Worm (Caenorhabditis elegans) whole organism, L2 larva: ENCODE measurements around the gene acs-17.

Experiments used
- C34F6.9 ChIP-seq: fragments of 150-350 bp; optimal IDR thresholded peaks from 2 replicates; lab custom pipeline; 2014; ENCODE audit warnings: missing biosample characterization, missing genetic modification characterization
- F13H6.1 ChIP-seq: sonication (generic microtip); optimal IDR thresholded peaks from 2 replicates; lab custom pipeline; 2016; ENCODE audit warnings: missing genetic modification characterization, missing compliant biosample characterization
- alr-1 ChIP-seq: fragments of 150-350 bp; optimal IDR thresholded peaks from 2 replicates; lab custom pipeline; 2014; ENCODE audit warnings: missing biosample characterization, missing genetic modification characterization
- aly-2 ChIP-seq: fragments of 150-350 bp; optimal IDR thresholded peaks from 2 replicates; lab custom pipeline; 2014; ENCODE audit warnings: missing biosample characterization, missing genetic modification characterization
- ama-1 ChIP-seq: fragments of 150-350 bp; optimal IDR thresholded peaks from 2 replicates; lab custom pipeline; 2018; ENCODE audit warnings: inconsistent platforms
- blmp-1 ChIP-seq: sonication (generic microtip); optimal IDR thresholded peaks from 2 replicates; lab custom pipeline; 2017; ENCODE audit warnings: missing genetic modification characterization, mild to moderate bottlenecking, missing compliant biosample characterization, antibody characterized with exemption, moderate library complexity; ENCODE audit not compliant: insufficient read depth
- ceh-16 ChIP-seq: fragments of 150-350 bp; optimal IDR thresholded peaks from 2 replicates; lab custom pipeline; 2014; ENCODE audit warnings: missing biosample characterization, missing genetic modification characterization
- crh-2 ChIP-seq: sonication (generic microtip); optimal IDR thresholded peaks from 2 replicates; lab custom pipeline; 2017; ENCODE audit warnings: missing biosample characterization, missing genetic modification characterization
- dmd-4 ChIP-seq: sonication (generic microtip); optimal IDR thresholded peaks from 2 replicates; lab custom pipeline; 2017; ENCODE audit warnings: missing biosample characterization, missing genetic modification characterization
- egl-27 ChIP-seq: sonication (generic microtip); optimal IDR thresholded peaks from 3 replicates; lab custom pipeline; 2017; ENCODE audit warnings: missing biosample characterization, missing genetic modification reagents, missing genetic modification characterization
- elt-1 ChIP-seq: fragments of 150-350 bp; optimal IDR thresholded peaks from 2 replicates; lab custom pipeline; 2014; ENCODE audit warnings: missing biosample characterization, missing genetic modification characterization
- fos-1 ChIP-seq: fragments of 150-350 bp; optimal IDR thresholded peaks from 2 replicates; lab custom pipeline; 2014; ENCODE audit warnings: missing biosample characterization, missing genetic modification characterization
- gmeb-1 ChIP-seq: fragments of 150-350 bp; optimal IDR thresholded peaks from 2 replicates; lab custom pipeline; 2014; ENCODE audit warnings: missing biosample characterization, missing genetic modification characterization
- lin-13 ChIP-seq: fragments of 150-350 bp; optimal IDR thresholded peaks from 2 replicates; lab custom pipeline; 2014; ENCODE audit warnings: missing biosample characterization, missing genetic modification reagents, missing genetic modification characterization
- lin-39 ChIP-seq: fragments of 150-350 bp; optimal IDR thresholded peaks from 2 replicates; lab custom pipeline; 2014; ENCODE audit warnings: missing biosample characterization, missing genetic modification reagents, missing genetic modification characterization
- lsy-2 ChIP-seq, 2 experiments: fragments of 150-350 bp in 1 of 2; sonication (generic microtip) in 1 of 2; optimal IDR thresholded peaks; 2 replicates each; lab custom pipeline; 2014 to 2017; ENCODE audit warnings: missing biosample characterization in 2 of 2, missing genetic modification characterization in 2 of 2
- mab-5 ChIP-seq: fragments of 150-350 bp; optimal IDR thresholded peaks from 2 replicates; lab custom pipeline; 2014; ENCODE audit warnings: missing biosample characterization, missing genetic modification characterization
- mbf-1 ChIP-seq: sonication (generic microtip); optimal IDR thresholded peaks from 2 replicates; lab custom pipeline; 2017; ENCODE audit warnings: missing biosample characterization, missing genetic modification characterization
- mdl-1 ChIP-seq, 2 experiments: fragments of 150-350 bp in 1 of 2; sonication (generic microtip) in 1 of 2; optimal IDR thresholded peaks; 2 replicates each; lab custom pipeline; 2017; ENCODE audit warnings: missing biosample characterization in 2 of 2, missing genetic modification characterization in 2 of 2
- nhr-11 ChIP-seq: fragments of 150-350 bp; optimal IDR thresholded peaks from 2 replicates; lab custom pipeline; 2014; ENCODE audit warnings: missing biosample characterization, missing genetic modification characterization
- nhr-129 ChIP-seq: fragments of 150-350 bp; optimal IDR thresholded peaks from 2 replicates; lab custom pipeline; 2014; ENCODE audit warnings: missing biosample characterization, missing genetic modification characterization
- nhr-21 ChIP-seq: fragments of 150-350 bp; optimal IDR thresholded peaks from 2 replicates; lab custom pipeline; 2014; ENCODE audit warnings: missing biosample characterization, missing genetic modification characterization
- nhr-23 ChIP-seq: fragments of 150-350 bp; optimal IDR thresholded peaks from 2 replicates; lab custom pipeline; 2014; ENCODE audit warnings: missing biosample characterization, missing genetic modification reagents, missing genetic modification characterization
- nhr-237 ChIP-seq: fragments of 150-350 bp; optimal IDR thresholded peaks from 2 replicates; lab custom pipeline; 2014; ENCODE audit warnings: missing biosample characterization, missing genetic modification characterization
- nhr-6 ChIP-seq: fragments of 150-350 bp; optimal IDR thresholded peaks from 2 replicates; lab custom pipeline; 2014; ENCODE audit warnings: missing biosample characterization, missing genetic modification characterization
- nhr-77 ChIP-seq: fragments of 150-350 bp; optimal IDR thresholded peaks from 2 replicates; lab custom pipeline; 2014; ENCODE audit warnings: missing biosample characterization, missing genetic modification characterization
- sem-4 ChIP-seq: fragments of 150-350 bp; optimal IDR thresholded peaks from 2 replicates; lab custom pipeline; 2014; ENCODE audit warnings: missing biosample characterization, missing genetic modification reagents, missing genetic modification characterization
- skn-1 ChIP-seq: sonication (generic microtip); optimal IDR thresholded peaks from 2 replicates; lab custom pipeline; 2017; ENCODE audit warnings: missing biosample characterization, missing genetic modification characterization
- sma-3 ChIP-seq: sonication (generic microtip); optimal IDR thresholded peaks from 2 replicates; lab custom pipeline; 2016; ENCODE audit warnings: missing genetic modification reagents, missing genetic modification characterization, missing compliant biosample characterization
- snpc-4 ChIP-seq: fragments of 150-350 bp; optimal IDR thresholded peaks from 2 replicates; lab custom pipeline; 2014; ENCODE audit warnings: missing biosample characterization, missing genetic modification characterization
- unc-55 ChIP-seq: fragments of 150-350 bp; sonication (generic microtip); optimal IDR thresholded peaks from 3 replicates; lab custom pipeline; 2014; ENCODE audit warnings: missing biosample characterization, missing genetic modification reagents, missing genetic modification characterization
- zag-1 ChIP-seq: fragments of 150-350 bp; optimal IDR thresholded peaks from 2 replicates; lab custom pipeline; 2014; ENCODE audit warnings: missing biosample characterization, missing genetic modification characterization
- ztf-1 ChIP-seq: fragments of 200-800 bp; sonication (Bioruptor generic); conservative IDR thresholded peaks from 2 replicates; pipeline ENCODE4 v1.3.6; 2022; ENCODE audit warnings: missing genetic modification characterization, missing compliant biosample characterization
- ztf-11 ChIP-seq: sonication (generic microtip); optimal IDR thresholded peaks from 2 replicates; lab custom pipeline; 2017; ENCODE audit warnings: missing biosample characterization, missing genetic modification characterization
- ztf-4 ChIP-seq: fragments of 150-350 bp; optimal IDR thresholded peaks from 2 replicates; lab custom pipeline; 2014; ENCODE audit warnings: missing biosample characterization, missing genetic modification characterization

Gene acs-17

ce11 chrX:5904603-5905081, 39.7 kb downstream of the acs-17 start, which contains the start of gene nlp-49:
TSS of gene nlp-49 (plus strand) at chrX:5904653.
- TF ChIP-seq ztf-1 (GFP tag; lab: Robert Waterston, UW), result no peak
- no peak for TF ChIP-seq ama-1
- no peak for TF ChIP-seq dmd-4
- TF ChIP-seq ztf-11 (tag; lab: Kevin White, UChicago), result no peak
- no peak for TF ChIP-seq mdl-1 (tag; optimal IDR thresholded peaks at IDR 0.05; lab: Kevin White, UChicago)
- no peak for TF ChIP-seq blmp-1 (tag; lab: Kevin White, UChicago)
- no peak for TF ChIP-seq lin-39 (tag; lab: Kevin White, UChicago)
- TF ChIP-seq gmeb-1, result no peak
- no peak for TF ChIP-seq F13H6.1 (tag; lab: Kevin White, UChicago)
- no peak for TF ChIP-seq fos-1
- no peak for TF ChIP-seq unc-55 (GFP tag; lab: Kevin White, UChicago)
- TF ChIP-seq lsy-2 (tag; optimal IDR thresholded peaks at IDR 0.05; lab: Kevin White, UChicago), result no peak
- TF ChIP-seq crh-2, result no peak
- TF ChIP-seq nhr-11, result no peak
- TF ChIP-seq sma-3 (GFP tag; lab: Kevin White, UChicago), result no peak
- no peak for TF ChIP-seq nhr-77 (tag; lab: Kevin White, UChicago)
- TF ChIP-seq sem-4 (tag; lab: Kevin White, UChicago), result no peak
- TF ChIP-seq, all 48 proteins: peak for 0

- TF ChIP-seq mab-5 (tag; lab: Kevin White, UChicago) (no peak), unc-55 (GFP tag; lab: Kevin White, UChicago) (no peak), nhr-129 (tag; lab: Kevin White, UChicago) (no peak), ztf-1 (GFP tag; lab: Robert Waterston, UW) (no peak), alr-1 (tag; lab: Kevin White, UChicago) (no peak), nhr-21 (no peak), dmd-4 (no peak), elt-1 (no peak), zag-1 (no peak), nhr-6 (tag; lab: Kevin White, UChicago) (no peak)
- TF ChIP-seq, all 48 proteins: peak for 0
Observed at ce11 chrX:5903896-5904295, 40.4 kb downstream of the acs-17 start.

DNA sequence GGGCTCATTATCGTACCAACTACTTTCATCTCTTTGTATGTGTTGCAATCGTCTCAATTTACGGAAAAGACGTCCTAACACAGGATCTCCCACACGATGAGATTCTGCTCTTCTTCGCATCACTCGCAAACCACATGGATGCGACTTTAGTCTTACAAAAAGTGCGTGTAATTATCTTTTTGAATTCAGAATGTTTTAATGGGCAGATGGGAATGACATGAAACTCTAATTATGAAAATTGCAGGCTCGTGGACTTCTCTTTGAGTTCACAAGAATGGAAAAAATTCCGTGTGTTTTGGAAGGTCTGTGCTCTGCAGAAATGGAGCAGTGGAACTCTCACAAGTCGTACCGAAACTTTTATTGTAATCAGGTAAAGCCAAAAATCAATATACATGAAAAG, 42.8 kb downstream of the acs-17 start:
- TF ChIP-seq sma-3 (GFP tag; lab: Kevin White, UChicago), result no peak
- TF ChIP-seq ceh-16 (tag; lab: Kevin White, UChicago), result no peak
- TF ChIP-seq nhr-23 (tag; lab: Kevin White, UChicago), result no peak
- TF ChIP-seq snpc-4 (tag; lab: Kevin White, UChicago), result no peak
- TF ChIP-seq nhr-11, result no peak
- no peak for TF ChIP-seq mab-5 (tag; lab: Kevin White, UChicago)
- TF ChIP-seq crh-2, result no peak
- TF ChIP-seq unc-55 (GFP tag; lab: Kevin White, UChicago), result no peak
- no peak for TF ChIP-seq ama-1
- no peak for TF ChIP-seq ztf-1 (GFP tag; lab: Robert Waterston, UW)
- TF ChIP-seq ztf-4, result no peak
- TF ChIP-seq nhr-237 (tag; lab: Kevin White, UChicago), result no peak
- no peak for TF ChIP-seq nhr-6 (tag; lab: Kevin White, UChicago)
- TF ChIP-seq egl-27 (tag; lab: Kevin White, UChicago), result no peak

ce11 chrX:5897038-5897437, 47.3 kb downstream of the acs-17 start, which contains the start of gene tbc-16:
TSS of gene tbc-16 (plus strand) at chrX:5897338.
- no peak for TF ChIP-seq C34F6.9
- TF ChIP-seq nhr-77 (tag; lab: Kevin White, UChicago), result no peak
- TF ChIP-seq snpc-4 (tag; lab: Kevin White, UChicago), result no peak
- no peak for TF ChIP-seq ceh-16 (tag; lab: Kevin White, UChicago)
- no peak for TF ChIP-seq mbf-1
- TF ChIP-seq sem-4 (tag; lab: Kevin White, UChicago), result no peak
- no peak for TF ChIP-seq mdl-1 (tag; optimal IDR thresholded peaks at IDR 0.05; lab: Kevin White, UChicago)
- no peak for TF ChIP-seq aly-2 (tag; lab: Kevin White, UChicago)
- TF ChIP-seq nhr-21, result no peak
- no peak for TF ChIP-seq lin-13
- TF ChIP-seq blmp-1 (tag; lab: Kevin White, UChicago), result no peak
- no peak for TF ChIP-seq ztf-4
- TF ChIP-seq unc-55 (GFP tag; lab: Kevin White, UChicago), result no peak
- TF ChIP-seq skn-1 (tag; lab: Kevin White, UChicago), result no peak
- no peak for TF ChIP-seq fos-1
- no peak for TF ChIP-seq egl-27 (tag; lab: Kevin White, UChicago)
- no peak for TF ChIP-seq zag-1
